Worm (Caenorhabditis elegans) whole organism, young adult: ENCODE results near the gene gdh-1.

Source experiments
- F23B12.7 ChIP-seq: sonication (generic microtip); optimal IDR thresholded peaks from 2 replicates; lab custom pipeline; 2017; ENCODE audit warnings: missing genetic modification characterization, mild to moderate bottlenecking, missing compliant biosample characterization, antibody characterized with exemption, moderate library complexity; ENCODE audit not compliant: insufficient read depth
- F33H1.4 ChIP-seq: fragments of 200-800 bp; sonication (Bioruptor generic); IDR thresholded peaks from 2 replicates; pipeline ENCODE4 v1.3.6; 2022; ENCODE audit warnings: missing genetic modification reagents, missing genetic modification characterization, missing compliant biosample characterization
- F39B2.1 ChIP-seq: fragments of 200-800 bp; sonication (Bioruptor generic); IDR thresholded peaks from 2 replicates; pipeline ENCODE4 v1.3.6; 2022; ENCODE audit warnings: missing genetic modification reagents, missing genetic modification characterization, missing compliant biosample characterization
- F49E8.2 ChIP-seq: sonication (generic microtip); optimal IDR thresholded peaks from 3 replicates; lab custom pipeline; 2017; ENCODE audit warnings: missing genetic modification characterization, mild to moderate bottlenecking, missing compliant biosample characterization, antibody characterized with exemption, moderate library complexity; ENCODE audit not compliant: insufficient read depth
- F52B5.7 ChIP-seq: sonication (generic microtip); optimal IDR thresholded peaks from 2 replicates; lab custom pipeline; 2016; ENCODE audit warnings: mild to moderate bottlenecking, missing genetic modification characterization, missing compliant biosample characterization
- Y53G8AR.9 ChIP-seq: fragments of 200-800 bp; sonication (Bioruptor generic); conservative IDR thresholded peaks from 2 replicates; pipeline ENCODE4 v1.3.6; 2022; ENCODE audit warnings: missing genetic modification reagents, missing genetic modification characterization, missing compliant biosample characterization
- Y79H2A.3 ChIP-seq: fragments of 200-800 bp; sonication (Bioruptor generic); conservative IDR thresholded peaks from 2 replicates; pipeline ENCODE4 v1.3.6; 2022; ENCODE audit warnings: missing genetic modification reagents, missing genetic modification characterization, missing compliant biosample characterization
- Y95B8A.8 ChIP-seq: fragments of 200-800 bp; sonication (Bioruptor generic); IDR thresholded peaks from 2 replicates; pipeline ENCODE4 v1.3.6; 2022; ENCODE audit warnings: missing genetic modification reagents, missing genetic modification characterization, missing compliant biosample characterization
- ama-1 ChIP-seq, 3 experiments: fragments of 150-350 bp in 1 of 3; sonication (generic microtip) in 2 of 3; optimal IDR thresholded peaks; 2 replicates each; lab custom pipeline; 2014 to 2018; ENCODE audit warnings: missing biosample characterization in 2 of 3, missing genetic modification characterization in 2 of 3, missing genetic modification reagents in 2 of 3
- atf-7 ChIP-seq: sonication (generic microtip); optimal IDR thresholded peaks from 2 replicates; lab custom pipeline; 2017; ENCODE audit warnings: mild to moderate bottlenecking, missing genetic modification characterization, missing compliant biosample characterization
- attf-6 ChIP-seq: fragments of 200-800 bp; sonication (Bioruptor generic); IDR thresholded peaks from 2 replicates; pipeline ENCODE4 v1.3.6; 2022; ENCODE audit warnings: missing genetic modification reagents, missing genetic modification characterization, missing compliant biosample characterization
- bed-1 ChIP-seq: fragments of 200-800 bp; sonication (Bioruptor generic); IDR thresholded peaks from 2 replicates; pipeline ENCODE4 v1.3.6; 2022; ENCODE audit warnings: missing genetic modification reagents, missing genetic modification characterization, missing compliant biosample characterization
- ccch-3 ChIP-seq: fragments of 200-800 bp; sonication (Bioruptor generic); optimal IDR thresholded peaks from 2 replicates; lab custom pipeline; 2018; ENCODE audit warnings: mild to moderate bottlenecking, missing genetic modification characterization, missing compliant biosample characterization
- cebp-1 ChIP-seq, 2 experiments: fragments of 200-800 bp in 1 of 2; sonication (Bioruptor generic) in 1 of 2; sonication (generic microtip) in 1 of 2; IDR thresholded peaks in 1 of 2; optimal IDR thresholded peaks in 1 of 2; 2 replicates each; pipeline versions ENCODE4 v1.3.6 to Lab custom; 2017 to 2022; ENCODE audit warnings: missing compliant biosample characterization in 2 of 2, missing genetic modification characterization in 2 of 2, mild to moderate bottlenecking in 1 of 2, missing genetic modification reagents in 1 of 2, moderate library complexity in 1 of 2
- chd-7 ChIP-seq: sonication (generic microtip); optimal IDR thresholded peaks from 2 replicates; lab custom pipeline; 2016; ENCODE audit warnings: mild to moderate bottlenecking, missing genetic modification characterization, moderate library complexity, missing compliant biosample characterization
- egrh-3 ChIP-seq: fragments of 200-800 bp; sonication (Bioruptor generic); IDR thresholded peaks from 2 replicates; pipeline ENCODE4 v1.3.6; 2022; ENCODE audit warnings: missing genetic modification reagents, missing genetic modification characterization, missing compliant biosample characterization
- ekl-4 ChIP-seq: fragments of 200-800 bp; sonication (Bioruptor generic); IDR thresholded peaks from 2 replicates; pipeline ENCODE4 v1.3.6; 2022; ENCODE audit warnings: missing genetic modification reagents, missing genetic modification characterization, missing compliant biosample characterization
- gei-17 ChIP-seq: fragments of 200-800 bp; sonication (Bioruptor generic); optimal IDR thresholded peaks from 2 replicates; lab custom pipeline; 2018; ENCODE audit warnings: mild to moderate bottlenecking, missing genetic modification characterization, missing compliant biosample characterization
- him-1 ChIP-seq: sonication (generic microtip); optimal IDR thresholded peaks from 2 replicates; lab custom pipeline; 2016; ENCODE audit warnings: missing genotype, missing genetic modification reagents, missing genetic modification characterization, missing compliant biosample characterization
- hlh-12 ChIP-seq: sonication (generic microtip); optimal IDR thresholded peaks from 2 replicates; lab custom pipeline; 2016; ENCODE audit warnings: missing genetic modification characterization, missing compliant biosample characterization
- hrde-1 ChIP-seq: sonication (generic microtip); optimal IDR thresholded peaks from 2 replicates; lab custom pipeline; 2016; ENCODE audit warnings: missing genetic modification characterization, mild to moderate bottlenecking, missing compliant biosample characterization, moderate library complexity, missing genotype, missing genetic modification reagents, borderline replicate concordance
- let-607 ChIP-seq, 2 experiments: fragments of 200-800 bp in 1 of 2; sonication (Bioruptor generic) in 1 of 2; sonication (generic microtip) in 1 of 2; optimal IDR thresholded peaks; 2 replicates each; lab custom pipeline; 2016 to 2018; ENCODE audit warnings: mild to moderate bottlenecking in 2 of 2, missing compliant biosample characterization in 2 of 2, missing genetic modification characterization in 2 of 2, moderate library complexity in 2 of 2, missing genotype in 1 of 2
- lin-26 ChIP-seq: fragments of 200-800 bp; sonication (Bioruptor generic); IDR thresholded peaks from 2 replicates; pipeline ENCODE4 v1.3.6; 2022; ENCODE audit warnings: missing genetic modification reagents, missing genetic modification characterization, missing compliant biosample characterization
- lin-54 ChIP-seq: fragments of 200-800 bp; sonication (Bioruptor generic); optimal IDR thresholded peaks from 2 replicates; lab custom pipeline; 2018; ENCODE audit warnings: mild to moderate bottlenecking, missing genetic modification characterization, missing compliant biosample characterization
- lsl-1 ChIP-seq: fragments of 200-800 bp; sonication (Bioruptor generic); optimal IDR thresholded peaks from 2 replicates; lab custom pipeline; 2018; ENCODE audit warnings: mild to moderate bottlenecking, missing genetic modification characterization, moderate library complexity, missing compliant biosample characterization
- lsy-27 ChIP-seq: sonication (generic microtip); optimal IDR thresholded peaks from 2 replicates; lab custom pipeline; 2017; ENCODE audit warnings: missing genetic modification characterization, mild to moderate bottlenecking, missing compliant biosample characterization, antibody characterized with exemption, missing genotype, borderline replicate concordance; ENCODE audit not compliant: insufficient read depth
- madf-6 ChIP-seq: fragments of 200-800 bp; sonication (Bioruptor generic); IDR thresholded peaks from 2 replicates; pipeline ENCODE4 v1.3.6; 2022; ENCODE audit warnings: missing genetic modification reagents, missing genetic modification characterization, missing compliant biosample characterization
- madf-8 ChIP-seq: fragments of 200-800 bp; sonication (Bioruptor generic); conservative IDR thresholded peaks from 2 replicates; pipeline ENCODE4 v1.3.6; 2022; ENCODE audit warnings: missing genetic modification reagents, missing genetic modification characterization, missing compliant biosample characterization
- mcd-1 ChIP-seq: fragments of 200-800 bp; sonication (Bioruptor generic); IDR thresholded peaks from 2 replicates; pipeline ENCODE4 v1.3.6; 2022; ENCODE audit warnings: missing genetic modification reagents, missing genetic modification characterization, missing compliant biosample characterization
- mes-4 ChIP-seq: sonication (generic microtip); optimal IDR thresholded peaks from 2 replicates; lab custom pipeline; 2016; ENCODE audit warnings: missing genotype, missing genetic modification characterization, missing compliant biosample characterization
- nfyb-1 ChIP-seq: fragments of 200-800 bp; sonication (Bioruptor generic); IDR thresholded peaks from 2 replicates; pipeline ENCODE4 v1.3.6; 2022; ENCODE audit warnings: missing genetic modification reagents, missing genetic modification characterization, missing compliant biosample characterization
- nhr-27 ChIP-seq: fragments of 200-800 bp; sonication (Bioruptor generic); optimal IDR thresholded peaks from 2 replicates; lab custom pipeline; 2018; ENCODE audit warnings: mild to moderate bottlenecking, missing genetic modification characterization, moderate library complexity, missing compliant biosample characterization
- pbrm-1 ChIP-seq: fragments of 200-800 bp; sonication (Bioruptor generic); IDR thresholded peaks from 2 replicates; pipeline ENCODE4 v1.3.6; 2022; ENCODE audit warnings: missing genetic modification reagents, missing genetic modification characterization, missing compliant biosample characterization
- snpc-1.1 ChIP-seq: sonication (generic microtip); optimal IDR thresholded peaks from 2 replicates; lab custom pipeline; 2017; ENCODE audit warnings: missing genetic modification characterization, mild to moderate bottlenecking, missing compliant biosample characterization, antibody characterized with exemption, moderate library complexity, missing genotype, missing genetic modification reagents; ENCODE audit not compliant: insufficient read depth
- snpc-4 ChIP-seq, 5 experiments: fragments of 150-350 bp in 1 of 5; sonication (generic microtip) in 4 of 5; optimal IDR thresholded peaks; 2 replicates each; lab custom pipeline; 2014 to 2018; ENCODE audit warnings: missing genetic modification characterization in 5 of 5, missing biosample characterization in 3 of 5, antibody characterized with exemption in 2 of 5, mild to moderate bottlenecking in 2 of 5, missing compliant biosample characterization in 2 of 5, missing genotype in 2 of 5, moderate library complexity in 2 of 5, missing genetic modification reagents in 1 of 5
- somi-1 ChIP-seq: fragments of 200-800 bp; sonication (Bioruptor generic); optimal IDR thresholded peaks from 2 replicates; lab custom pipeline; 2018; ENCODE audit warnings: mild to moderate bottlenecking, missing genetic modification characterization, missing compliant biosample characterization
- sptf-2 ChIP-seq: fragments of 200-800 bp; sonication (Bioruptor generic); optimal IDR thresholded peaks from 2 replicates; lab custom pipeline; 2018; ENCODE audit warnings: mild to moderate bottlenecking, missing genetic modification characterization, missing compliant biosample characterization
- tbp1 ChIP-seq: fragments of 200-800 bp; sonication (Bioruptor generic); optimal IDR thresholded peaks from 2 replicates; lab custom pipeline; 2018; ENCODE audit warnings: mild to moderate bottlenecking, missing genetic modification characterization, missing compliant biosample characterization
- zim-3 ChIP-seq: sonication (generic microtip); optimal IDR thresholded peaks from 2 replicates; lab custom pipeline; 2017; ENCODE audit warnings: mild to moderate bottlenecking, missing genetic modification characterization, moderate library complexity, missing compliant biosample characterization
- ztf-22 ChIP-seq: fragments of 200-800 bp; sonication (Bioruptor generic); optimal IDR thresholded peaks from 2 replicates; lab custom pipeline; 2018; ENCODE audit warnings: mild to moderate bottlenecking, missing genetic modification characterization, moderate library complexity, missing compliant biosample characterization

Gene gdh-1

DNA sequence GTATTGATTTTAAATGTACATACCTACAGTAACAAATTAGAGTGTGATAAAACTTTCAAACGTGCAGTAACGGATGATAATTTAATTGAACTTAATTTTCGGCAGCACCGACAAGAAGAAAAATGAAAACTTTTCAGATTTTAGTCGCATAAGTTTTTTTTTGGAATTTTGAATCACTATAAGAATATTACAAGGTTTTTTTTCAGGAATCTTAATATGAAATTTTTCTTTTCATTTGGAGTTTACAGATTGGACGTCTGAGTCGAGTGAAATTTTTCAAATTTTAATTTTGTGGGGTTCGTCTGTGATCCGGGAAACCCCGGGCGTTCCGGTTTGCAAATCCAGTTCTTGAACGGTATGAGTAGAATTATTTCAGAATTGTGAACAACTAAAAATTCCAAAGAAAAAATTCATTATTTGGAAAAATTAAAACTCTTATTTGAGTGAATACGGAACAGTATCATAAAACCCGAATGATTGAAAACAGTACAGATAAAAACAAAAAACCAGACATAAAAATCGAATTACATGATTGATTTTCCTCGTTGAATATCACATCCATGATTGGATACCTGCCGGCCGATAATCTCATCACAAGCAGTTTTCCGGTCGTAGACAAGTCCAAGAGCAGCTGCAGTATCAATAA lies 39.6 kb upstream of the gdh-1 start (continued):
- TF ChIP-seq him-1 (tag; lab: Kevin White, UChicago) (no peak), snpc-1.1 (tag; lab: Kevin White, UChicago) (no peak), F39B2.1 (GFP tag; lab: Robert Waterston, UW) (peak; percentile 56; the same call in 1 of the 2 replicates), Y79H2A.3 (GFP tag; lab: Robert Waterston, UW) (no peak), F49E8.2 (no peak), hlh-12 (tag; lab: Kevin White, UChicago) (no peak), nhr-27 (no peak), ekl-4 (GFP tag; lab: Robert Waterston, UW) (peak; percentile 61), mcd-1 (no peak; the same call in 1 of the 2 replicates), Y53G8AR.9 (GFP tag; lab: Robert Waterston, UW) (peak; percentile 96), snpc-4 (GFP tag; optimal IDR thresholded peaks at IDR 0.05; lab: Kevin White, UChicago) (no peak), snpc-4 (tag; optimal IDR thresholded peaks at IDR 0.05; lab: Kevin White, UChicago) (no peak), let-607 (tag; optimal IDR thresholded peaks at IDR 0.05; lab: Kevin White, UChicago) (peak in 1 of 2 experiments; percentile 25), pbrm-1 (GFP tag; lab: Robert Waterston, UW) (peak; percentile 37; the same call in 1 of the 2 replicates), somi-1 (GFP tag; lab: Kevin White, UChicago) (no peak), cebp-1 (GFP tag; IDR thresholded peaks at IDR 0.05; lab: Robert Waterston, UW) (no peak; the same call in 1 of the 2 replicates), cebp-1 (tag; optimal IDR thresholded peaks at IDR 0.05; lab: Kevin White, UChicago) (peak; percentile 74), nfyb-1 (GFP tag; lab: Robert Waterston, UW) (peak; percentile 65), ztf-22 (no peak), lsy-27 (no peak), mes-4 (tag; lab: Kevin White, UChicago) (no peak), zim-3 (no peak), lin-54 (GFP tag; lab: Kevin White, UChicago) (peak; percentile 35), attf-6 (GFP tag; lab: Robert Waterston, UW) (no peak), ccch-3 (GFP tag; lab: Kevin White, UChicago) (no peak), madf-8 (no peak), bed-1 (no peak), F33H1.4 (GFP tag; lab: Robert Waterston, UW) (no peak), F52B5.7 (no peak), chd-7 (no peak), madf-6 (GFP tag; lab: Robert Waterston, UW) (no peak), egrh-3 (GFP tag; lab: Robert Waterston, UW) (no peak), lsl-1 (GFP tag; lab: Kevin White, UChicago) (no peak), F23B12.7 (tag; lab: Kevin White, UChicago) (no peak), hrde-1 (tag; lab: Kevin White, UChicago) (no peak), tbp1 (GFP tag; lab: Kevin White, UChicago) (no peak)

DNA sequence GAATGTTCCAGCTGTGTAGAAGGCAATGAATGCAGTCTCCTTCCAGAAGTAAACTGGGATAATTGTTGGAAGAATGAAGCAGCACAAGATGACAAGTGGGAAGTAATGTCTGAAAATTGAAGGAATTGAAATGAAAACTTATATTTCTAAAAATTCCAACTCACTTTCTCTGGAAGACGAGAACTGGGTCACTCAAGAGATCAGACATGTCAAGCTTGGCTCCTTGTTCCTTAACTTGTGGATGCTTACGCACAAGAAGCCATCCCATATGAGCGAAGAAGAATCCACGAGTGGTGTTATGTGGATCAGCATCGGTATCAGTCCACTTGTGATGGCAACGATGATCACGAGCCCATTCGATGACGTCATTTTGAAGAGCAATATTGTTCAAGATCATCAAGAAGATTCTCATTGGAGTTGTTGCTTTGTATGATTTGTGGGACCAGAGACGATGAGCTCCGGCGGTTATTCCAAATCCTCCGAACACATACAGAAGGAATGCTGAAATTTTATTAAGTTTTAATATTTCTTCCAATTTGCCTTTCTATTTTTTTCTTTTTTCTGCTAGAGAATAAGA lies 38.7 kb upstream of the gdh-1 start:
- TF ChIP-seq lin-26 (GFP tag; lab: Robert Waterston, UW) (0 out of 2 replicates have a peak, but pooled peaks have one; percentile 43), sptf-2 (GFP tag; lab: Kevin White, UChicago) (no peak), ekl-4 (GFP tag; lab: Robert Waterston, UW) (no peak), atf-7 (tag; lab: Kevin White, UChicago) (peak; percentile 85), ama-1 (optimal IDR thresholded peaks at IDR 0.05; lab: Kevin White, UChicago) (no peak), ama-1 (GFP tag; optimal IDR thresholded peaks at IDR 0.05; lab: Kevin White, UChicago) (peak in 1 of 2 experiments; percentile 6), Y53G8AR.9 (GFP tag; lab: Robert Waterston, UW) (peak; percentile 68), Y95B8A.8 (peak; percentile 56; the same call in 1 of the 2 replicates), gei-17 (no peak)
